Worm (Caenorhabditis elegans) whole organism, L4 larva: ENCODE results near the gene sre-34.

ENCODE experiments used
- F26F4.8 ChIP-seq: fragments of 200-800 bp; sonication (Bioruptor generic); conservative IDR thresholded peaks from 2 replicates; pipeline ENCODE4 v1.3.6; 2022; ENCODE audit warnings: missing genetic modification characterization, missing compliant biosample characterization
- F44E2.7 ChIP-seq: fragments of 200-800 bp; sonication (Bioruptor generic); IDR thresholded peaks from 2 replicates; pipeline ENCODE4 v2.1.2; 2022; ENCODE audit warnings: missing genetic modification characterization, missing compliant biosample characterization
- T26A8.4 ChIP-seq: fragments of 200-800 bp; sonication (Bioruptor generic); IDR thresholded peaks from 2 replicates; pipeline ENCODE4 v1.3.6; 2022; ENCODE audit warnings: missing genetic modification characterization, missing compliant biosample characterization
- Y105C5A.15 ChIP-seq: fragments of 200-800 bp; sonication (Bioruptor generic); IDR thresholded peaks from 2 replicates; pipeline ENCODE4 v1.3.6; 2022; ENCODE audit warnings: missing genetic modification characterization, missing compliant biosample characterization
- Y5F2A.4 ChIP-seq: fragments of 200-800 bp; sonication (Bioruptor generic); optimal IDR thresholded peaks from 2 replicates; lab custom pipeline; 2018; ENCODE audit warnings: mild to moderate bottlenecking, missing genetic modification characterization, missing compliant biosample characterization
- Y75B8A.6 ChIP-seq: fragments of 200-800 bp; sonication (Bioruptor generic); IDR thresholded peaks from 2 replicates; pipeline ENCODE4 v1.3.6; 2022; ENCODE audit warnings: missing genetic modification reagents, missing genetic modification characterization, missing compliant biosample characterization
- ZK546.5 ChIP-seq, 2 experiments: sonication (generic microtip); optimal IDR thresholded peaks; 2 replicates each; lab custom pipeline; 2017; ENCODE audit warnings: missing biosample characterization in 2 of 2, missing genetic modification characterization in 2 of 2
- aha-1 ChIP-seq: fragments of 150-350 bp; peaks from one replicate; lab custom pipeline; 2014; ENCODE audit warnings: missing biosample characterization, missing genetic modification characterization
- aly-2 ChIP-seq: sonication (generic microtip); optimal IDR thresholded peaks from 2 replicates; lab custom pipeline; 2018; ENCODE audit warnings: missing biosample characterization, missing genetic modification characterization
- arid-1 ChIP-seq: fragments of 200-800 bp; sonication (Bioruptor generic); conservative IDR thresholded peaks from 2 replicates; pipeline ENCODE4 v1.3.6; 2022; ENCODE audit warnings: missing genetic modification reagents, missing genetic modification characterization, missing compliant biosample characterization
- attf-4 ChIP-seq: sonication (generic microtip); optimal IDR thresholded peaks from 3 replicates; lab custom pipeline; 2017; ENCODE audit warnings: missing biosample characterization, missing genetic modification characterization
- ceh-20 ChIP-seq: fragments of 200-800 bp; sonication (Bioruptor generic); IDR thresholded peaks from 2 replicates; pipeline ENCODE4 v1.3.6; 2022; ENCODE audit warnings: missing genetic modification reagents, missing genetic modification characterization, missing compliant biosample characterization
- ceh-62 ChIP-seq: sonication (generic microtip); optimal IDR thresholded peaks from 2 replicates; lab custom pipeline; 2017; ENCODE audit warnings: missing biosample characterization, missing genetic modification characterization
- ceh-82 ChIP-seq: sonication (generic microtip); optimal IDR thresholded peaks from 2 replicates; lab custom pipeline; 2017; ENCODE audit warnings: missing biosample characterization, missing genetic modification characterization
- ces-1 ChIP-seq: fragments of 150-350 bp; sonication (generic microtip); optimal IDR thresholded peaks from 4 replicates; lab custom pipeline; 2014; ENCODE audit warnings: missing biosample characterization, missing genetic modification reagents, missing genetic modification characterization
- ctbp-1 ChIP-seq: fragments of 200-800 bp; sonication (Bioruptor generic); IDR thresholded peaks from 2 replicates; pipeline ENCODE4 v1.3.6; 2022; ENCODE audit warnings: missing genetic modification reagents, missing genetic modification characterization, missing compliant biosample characterization
- daf-16 ChIP-seq, 3 experiments: sonication (generic microtip); optimal IDR thresholded peaks; 2 replicates each; lab custom pipeline; 2016 to 2017; ENCODE audit warnings: missing genetic modification characterization in 3 of 3, missing genetic modification reagents in 3 of 3, mild to moderate bottlenecking in 2 of 3, missing compliant biosample characterization in 2 of 3, missing biosample characterization in 1 of 3, moderate library complexity in 1 of 3
- dmd-6 ChIP-seq: fragments of 200-800 bp; sonication (Bioruptor generic); IDR thresholded peaks from 2 replicates; pipeline ENCODE4 v1.3.6; 2022; ENCODE audit warnings: missing genetic modification reagents, missing genetic modification characterization, missing compliant biosample characterization
- dmd-9 ChIP-seq: fragments of 200-800 bp; sonication (Bioruptor generic); IDR thresholded peaks from 2 replicates; pipeline ENCODE4 v1.3.6; 2022; ENCODE audit warnings: missing genetic modification reagents, missing genetic modification characterization, missing compliant biosample characterization
- dpl-1 ChIP-seq: fragments of 150-350 bp; optimal IDR thresholded peaks from 2 replicates; lab custom pipeline; 2014; ENCODE audit warnings: missing biosample characterization, missing genetic modification reagents, missing genetic modification characterization
- egl-27 ChIP-seq: sonication (generic microtip); optimal IDR thresholded peaks from 3 replicates; lab custom pipeline; 2017; ENCODE audit warnings: missing biosample characterization, missing genetic modification reagents, missing genetic modification characterization
- fkh-10 ChIP-seq: fragments of 150-350 bp; optimal IDR thresholded peaks from 2 replicates; lab custom pipeline; 2014; ENCODE audit warnings: missing biosample characterization, missing genetic modification reagents, missing genetic modification characterization
- gei-8 ChIP-seq: fragments of 200-800 bp; sonication (Bioruptor generic); optimal IDR thresholded peaks from 2 replicates; lab custom pipeline; 2018; ENCODE audit warnings: mild to moderate bottlenecking, missing genetic modification characterization, missing compliant biosample characterization
- hif-1 ChIP-seq, 2 experiments: sonication (generic microtip); optimal IDR thresholded peaks; 2 replicates each; lab custom pipeline; 2016 to 2017; ENCODE audit warnings: missing compliant biosample characterization in 2 of 2, missing genetic modification characterization in 2 of 2, missing genetic modification reagents in 2 of 2, missing genotype in 2 of 2, mild to moderate bottlenecking in 1 of 2
- hlh-30 ChIP-seq: sonication (generic microtip); optimal IDR thresholded peaks from 2 replicates; lab custom pipeline; 2017; ENCODE audit warnings: antibody characterized with exemption, mild to moderate bottlenecking, missing genetic modification characterization, missing compliant biosample characterization; ENCODE audit not compliant: insufficient read depth
- jun-1 ChIP-seq: fragments of 150-350 bp; optimal IDR thresholded peaks from 2 replicates; lab custom pipeline; 2014; ENCODE audit warnings: missing biosample characterization, missing genetic modification reagents, missing genetic modification characterization
- lim-7 ChIP-seq: fragments of 200-800 bp; sonication (Bioruptor generic); IDR thresholded peaks from 2 replicates; pipeline ENCODE4 v1.3.6; 2022; ENCODE audit warnings: missing genetic modification characterization, missing compliant biosample characterization
- lin-13 ChIP-seq: fragments of 150-350 bp; optimal IDR thresholded peaks from 2 replicates; lab custom pipeline; 2014; ENCODE audit warnings: missing biosample characterization, missing genetic modification reagents, missing genetic modification characterization
- lin-15B ChIP-seq: fragments of 150-350 bp; sonication (generic microtip); optimal IDR thresholded peaks from 3 replicates; lab custom pipeline; 2014; ENCODE audit warnings: missing biosample characterization, missing genetic modification characterization
- lir-3 ChIP-seq: sonication (generic microtip); optimal IDR thresholded peaks from 2 replicates; lab custom pipeline; 2016; ENCODE audit warnings: mild to moderate bottlenecking, missing genetic modification characterization, missing compliant biosample characterization
- mdl-1 ChIP-seq, 2 experiments: fragments of 150-350 bp in 1 of 2; sonication (generic microtip) in 1 of 2; optimal IDR thresholded peaks; 2 replicates each; lab custom pipeline; 2014 to 2017; ENCODE audit warnings: missing biosample characterization in 2 of 2, missing genetic modification characterization in 2 of 2
- mdt-29 ChIP-seq: fragments of 200-800 bp; sonication (Bioruptor generic); IDR thresholded peaks from 2 replicates; pipeline ENCODE4 v1.3.6; 2022; ENCODE audit warnings: missing genetic modification reagents, missing genetic modification characterization, missing compliant biosample characterization
- mep-1 ChIP-seq: fragments of 150-350 bp; sonication (generic microtip); optimal IDR thresholded peaks from 3 replicates; lab custom pipeline; 2014; ENCODE audit warnings: missing biosample characterization, missing genetic modification characterization
- nhr-48 ChIP-seq: sonication (generic microtip); optimal IDR thresholded peaks from 2 replicates; lab custom pipeline; 2016; ENCODE audit warnings: mild to moderate bottlenecking, missing genetic modification characterization, missing compliant biosample characterization
- nhr-76 ChIP-seq: fragments of 150-350 bp; optimal IDR thresholded peaks from 2 replicates; lab custom pipeline; 2014; ENCODE audit warnings: missing biosample characterization, missing genetic modification characterization
- nhr-77 ChIP-seq: fragments of 150-350 bp; optimal IDR thresholded peaks from 2 replicates; lab custom pipeline; 2014; ENCODE audit warnings: missing biosample characterization, missing genetic modification characterization
- pqm-1 ChIP-seq: sonication (generic microtip); optimal IDR thresholded peaks from 2 replicates; lab custom pipeline; 2017; ENCODE audit warnings: missing biosample characterization, missing genetic modification characterization
- tag-97 ChIP-seq: fragments of 200-800 bp; sonication (Bioruptor generic); IDR thresholded peaks from 2 replicates; pipeline ENCODE4 v1.3.6; 2022; ENCODE audit warnings: missing genetic modification characterization, missing compliant biosample characterization
- tra-1 ChIP-seq: fragments of 200-800 bp; sonication (Bioruptor generic); IDR thresholded peaks from 2 replicates; pipeline ENCODE4 v1.3.6; 2022; ENCODE audit warnings: missing genetic modification reagents, missing genetic modification characterization, missing compliant biosample characterization
- zip-11 ChIP-seq: fragments of 200-800 bp; sonication (Bioruptor generic); IDR thresholded peaks from 2 replicates; pipeline ENCODE4 v1.3.6; 2022; ENCODE audit warnings: missing genetic modification characterization, missing compliant biosample characterization
- ztf-7 ChIP-seq: fragments of 150-350 bp; optimal IDR thresholded peaks from 2 replicates; lab custom pipeline; 2014; ENCODE audit warnings: missing biosample characterization, missing genetic modification characterization

The sre-34 gene

ce11 chrII:12494556-12495131 lies 44.7 kb downstream of the sre-34 start, which contains the start of gene col-85 (continued):
- TF ChIP-seq lin-15B: no peak
- no peak for TF ChIP-seq ceh-62
- peak; percentile 67 for TF ChIP-seq nhr-48 (tag; lab: Kevin White, UChicago)
- TF ChIP-seq aly-2 (tag; lab: Kevin White, UChicago): no peak
- TF ChIP-seq ceh-20 (GFP tag; lab: Robert Waterston, UW): peak; percentile 78
- peak; percentile 90; the same call in 1 of the 2 replicates for TF ChIP-seq Y105C5A.15 (GFP tag; lab: Robert Waterston, UW)
- TF ChIP-seq F26F4.8: peak; percentile 92
- peak; percentile 94 for TF ChIP-seq tra-1 (GFP tag; lab: Robert Waterston, UW)
- peak; percentile 73; the same call in 1 of the 2 replicates for TF ChIP-seq Y75B8A.6 (GFP tag; lab: Robert Waterston, UW)
- TF ChIP-seq lin-13 (GFP tag; lab: Kevin White, UChicago): peak; percentile 74
- TF ChIP-seq Y5F2A.4: peak; percentile 79
- TF ChIP-seq attf-4 (tag; lab: Kevin White, UChicago): no peak
- peak; percentile 94 for TF ChIP-seq aha-1 (tag; lab: Kevin White, UChicago)
- peak; percentile 71 for TF ChIP-seq ztf-7 (tag; lab: Kevin White, UChicago)
- TF ChIP-seq ZK546.5 (tag; optimal IDR thresholded peaks at IDR 0.05; lab: Kevin White, UChicago): no peak
- peak; percentile 79 for TF ChIP-seq dmd-6 (GFP tag; lab: Robert Waterston, UW)
- peak; percentile 65 for TF ChIP-seq hlh-30 (tag; lab: Kevin White, UChicago)
- TF ChIP-seq nhr-76: no peak
- 0 out of 2 replicates have a peak, but pooled peaks have one; percentile 53 for TF ChIP-seq zip-11
- TF ChIP-seq mep-1 (tag; lab: Kevin White, UChicago): no peak
- TF ChIP-seq arid-1: peak; percentile 91
- TF ChIP-seq T26A8.4: peak; percentile 92
- peak; percentile 60 for TF ChIP-seq nhr-77 (tag; lab: Kevin White, UChicago)
- peak; percentile 76 for TF ChIP-seq gei-8 (GFP tag; lab: Kevin White, UChicago)
- TF ChIP-seq daf-16 (GFP tag; optimal IDR thresholded peaks at IDR 0.05; lab: Kevin White, UChicago): peak; percentile 14 to 86
- peak; percentile 57 for TF ChIP-seq daf-16 (tag; optimal IDR thresholded peaks at IDR 0.05; lab: Kevin White, UChicago)
- peak; percentile 62 for TF ChIP-seq lir-3 (tag; lab: Kevin White, UChicago)

- TF ChIP-seq ceh-82 (tag; lab: Kevin White, UChicago) (no peak), dmd-9 (no peak), F44E2.7 (GFP tag; lab: Robert Waterston, UW) (no peak), lin-15B (no peak), pqm-1 (no peak), mdt-29 (no peak), lim-7 (GFP tag; lab: Robert Waterston, UW) (no peak), jun-1 (no peak)
These were observed 47.0 kb downstream of the sre-34 start, which contains the start of gene T21B4.3 for ce11 chrII:12496981-12497380. Gene T21B4.3 (minus strand): TSS chrII:12497081.

DNA sequence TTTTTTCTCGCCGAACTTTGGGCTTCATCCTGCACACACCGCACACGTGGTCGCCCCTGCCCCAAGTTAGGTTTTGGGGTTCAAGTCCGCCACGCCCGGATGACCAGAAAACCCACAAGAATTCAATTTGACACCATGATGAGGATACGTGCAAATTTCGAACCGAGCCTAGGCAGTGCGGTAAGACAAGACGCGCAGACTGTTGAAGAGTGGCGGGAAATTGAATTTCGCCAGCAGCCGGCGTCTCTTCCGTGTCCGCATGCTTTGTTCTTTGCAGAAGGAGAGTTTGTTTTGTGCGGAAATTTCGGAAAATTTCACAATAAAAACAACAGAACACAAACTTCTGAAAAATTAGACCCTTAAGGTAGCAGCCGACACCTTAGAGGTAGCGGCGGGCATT lies 50.0 kb downstream of the sre-34 start:
- TF ChIP-seq tag-97 (GFP tag; lab: Robert Waterston, UW): no peak
- TF ChIP-seq ctbp-1 (GFP tag; lab: Robert Waterston, UW): 0 out of 2 replicates have a peak, but pooled peaks have one; percentile 35
- TF ChIP-seq dpl-1 (GFP tag; lab: Kevin White, UChicago): no peak
- TF ChIP-seq mdl-1 (tag; optimal IDR thresholded peaks at IDR 0.05; lab: Kevin White, UChicago): no peak
- TF ChIP-seq fkh-10 (GFP tag; lab: Kevin White, UChicago): peak; percentile 29
- TF ChIP-seq ces-1 (GFP tag; lab: Kevin White, UChicago): peak; percentile 65
- TF ChIP-seq hif-1 (tag; optimal IDR thresholded peaks at IDR 0.05; lab: Kevin White, UChicago): peak in 1 of 2 experiments; percentile 37
- TF ChIP-seq nhr-76: no peak
- no peak for TF ChIP-seq egl-27 (tag; lab: Kevin White, UChicago)
